Worm (Caenorhabditis elegans) whole organism, young adult: ENCODE data around the gene C38D9.8.

Experiments
- F49E8.2 ChIP-seq: sonication (generic microtip); optimal IDR thresholded peaks from 3 replicates; lab custom pipeline; 2017; ENCODE audit warnings: missing genetic modification characterization, mild to moderate bottlenecking, missing compliant biosample characterization, antibody characterized with exemption, moderate library complexity; ENCODE audit not compliant: insufficient read depth
- aptf-3 ChIP-seq: fragments of 200-800 bp; sonication (Bioruptor generic); IDR thresholded peaks from 2 replicates; pipeline ENCODE4 v1.3.6; 2022; ENCODE audit warnings: missing genetic modification characterization, missing compliant biosample characterization
- cebp-1 ChIP-seq, 2 experiments: fragments of 200-800 bp in 1 of 2; sonication (Bioruptor generic) in 1 of 2; sonication (generic microtip) in 1 of 2; IDR thresholded peaks in 1 of 2; optimal IDR thresholded peaks in 1 of 2; 2 replicates each; pipeline versions ENCODE4 v1.3.6 to Lab custom; 2017 to 2022; ENCODE audit warnings: missing compliant biosample characterization in 2 of 2, missing genetic modification characterization in 2 of 2, mild to moderate bottlenecking in 1 of 2, missing genetic modification reagents in 1 of 2, moderate library complexity in 1 of 2
- cebp-2 ChIP-seq: fragments of 200-800 bp; sonication (Bioruptor generic); IDR thresholded peaks from 2 replicates; pipeline ENCODE4 v1.3.6; 2022; ENCODE audit warnings: missing genetic modification characterization, missing compliant biosample characterization
- ceh-79 ChIP-seq: sonication (generic microtip); optimal IDR thresholded peaks from 2 replicates; lab custom pipeline; 2017; ENCODE audit warnings: mild to moderate bottlenecking, missing genetic modification characterization, missing compliant biosample characterization
- unc-62 ChIP-seq: fragments of 150-350 bp; optimal IDR thresholded peaks from 2 replicates; lab custom pipeline; 2014; ENCODE audit warnings: missing biosample characterization, missing genetic modification reagents, missing genetic modification characterization

- TF ChIP-seq F49E8.2 (tag; lab: Kevin White, UChicago) (no peak), cebp-1 (GFP tag; IDR thresholded peaks at IDR 0.05; lab: Robert Waterston, UW) (no peak), cebp-1 (tag; optimal IDR thresholded peaks at IDR 0.05; lab: Kevin White, UChicago) (no peak), unc-62 (GFP tag; lab: Kevin White, UChicago) (no peak), ceh-79 (tag; lab: Kevin White, UChicago) (no peak), cebp-2 (GFP tag; lab: Robert Waterston, UW) (no peak), aptf-3 (GFP tag; lab: Robert Waterston, UW) (no peak)
Measured at ce11 chrV:17527729-17528128, 24.9 kb downstream of the C38D9.8 start, which contains the start of gene srz-90.
